Fruit fly (Drosophila melanogaster) S2 (cell line): Measurements from ENCODE around the gene CG10317.

Experiments used
- CG8478 ChIP-seq: fragments of >200 bp; optimal IDR thresholded peaks from 2 replicates; lab custom pipeline; 2018
- CTCF ChIP-seq, 2 experiments: fragments of >200 bp; optimal IDR thresholded peaks; 2 replicates each; lab custom pipeline; 2018

- TF ChIP-seq CG8478 (lab: Kevin White, UChicago), result no peak
- TF ChIP-seq CTCF (optimal IDR thresholded peaks at IDR 0.05; lab: Kevin White, UChicago), result no peak
These were observed 36.3 kb upstream of the CG10317 start for dm6 chr3R:16406618-16407017.
